Fruit fly (Drosophila melanogaster) whole organism, wandering third instar larva: ENCODE measurements around the gene CG43064.

ENCODE experiments used
- Abd-B ChIP-seq: fragments of >200 bp; optimal IDR thresholded peaks from 2 replicates; lab custom pipeline; 2017; ENCODE audit warnings: missing biosample characterization, missing genetic modification characterization
- CG32264 ChIP-seq: fragments of 200-800 bp; sonication (Bioruptor generic); optimal IDR thresholded peaks from 2 replicates; lab custom pipeline; 2016; ENCODE audit warnings: missing biosample characterization, missing genetic modification characterization
- CG9705 ChIP-seq: fragments of 200-800 bp; sonication (Bioruptor generic); optimal IDR thresholded peaks from 2 replicates; lab custom pipeline; 2018; ENCODE audit warnings: missing biosample characterization, mild to moderate bottlenecking, missing genetic modification characterization
- CrebA ChIP-seq: fragments of 200-800 bp; sonication (Bioruptor generic); optimal IDR thresholded peaks from 2 replicates; lab custom pipeline; 2016; ENCODE audit warnings: missing biosample characterization, mild to moderate bottlenecking, missing genetic modification characterization, borderline replicate concordance
- Dfd ChIP-seq: fragments of >200 bp; optimal IDR thresholded peaks from 2 replicates; lab custom pipeline; 2017; ENCODE audit warnings: missing biosample characterization, missing genetic modification characterization
- Dif ChIP-seq: fragments of 200-275, 200-300 bp; sonication (Bioruptor generic); optimal IDR thresholded peaks from 2 replicates; lab custom pipeline; 2018; ENCODE audit warnings: missing biosample characterization, missing genetic modification characterization; ENCODE audit not compliant: partially characterized antibody
- GATAd ChIP-seq: sonication (Bioruptor generic); optimal IDR thresholded peaks from 2 replicates; lab custom pipeline; 2016; ENCODE audit warnings: missing biosample characterization, missing genetic modification characterization
- HLH106 ChIP-seq: fragments of 200-800 bp; optimal IDR thresholded peaks from 3 replicates; lab custom pipeline; 2019; ENCODE audit warnings: missing biosample characterization, mild to moderate bottlenecking, missing genetic modification characterization, moderate library complexity
- Hr78 ChIP-seq: fragments of >200 bp; optimal IDR thresholded peaks from 2 replicates; lab custom pipeline; 2017; ENCODE audit warnings: missing biosample characterization, missing genetic modification characterization
- Hr83 ChIP-seq: fragments of 200-300 bp; sonication (Bioruptor generic); optimal IDR thresholded peaks from 2 replicates; lab custom pipeline; 2016; ENCODE audit warnings: missing biosample characterization, mild to moderate bottlenecking, missing genetic modification characterization, moderate library complexity; ENCODE audit not compliant: poor library complexity, severe bottlenecking
- Jra ChIP-seq: sonication (Bioruptor generic); optimal IDR thresholded peaks from 2 replicates; lab custom pipeline; 2016; ENCODE audit warnings: missing biosample characterization, missing genetic modification characterization
- Myc ChIP-seq: fragments of >200 bp; optimal IDR thresholded peaks from 2 replicates; lab custom pipeline; 2017
- N ChIP-seq: fragments of >200 bp; optimal IDR thresholded peaks from 2 replicates; lab custom pipeline; 2018; ENCODE audit warnings: missing biosample characterization, missing external identifiers, missing genetic modification characterization
- Rel ChIP-seq, 2 experiments: fragments of 200-800 bp; sonication (Bioruptor generic) in 1 of 2; optimal IDR thresholded peaks; 2 replicates in 1 of 2; 3 replicates in 1 of 2; lab custom pipeline; 2016 to 2019; ENCODE audit warnings: mild to moderate bottlenecking in 2 of 2, missing biosample characterization in 2 of 2, missing genetic modification characterization in 2 of 2, moderate library complexity in 1 of 2
- Sp1 ChIP-seq: fragments of 200-800 bp; sonication (Bioruptor generic); optimal IDR thresholded peaks from 3 replicates; lab custom pipeline; 2019; ENCODE audit warnings: missing biosample characterization, mild to moderate bottlenecking, missing genetic modification characterization, moderate library complexity
- Vsx2 ChIP-seq: fragments of 200-300, 225-300 bp; sonication (Bioruptor generic); optimal IDR thresholded peaks from 2 replicates; lab custom pipeline; 2018; ENCODE audit warnings: missing biosample characterization, missing genetic modification characterization; ENCODE audit not compliant: partially characterized antibody
- br ChIP-seq: fragments of 200-800 bp; sonication (Bioruptor generic); optimal IDR thresholded peaks from 2 replicates; lab custom pipeline; 2016; ENCODE audit warnings: missing biosample characterization, missing genetic modification characterization
- brk ChIP-seq: fragments of 200-800 bp; sonication (Bioruptor generic); optimal IDR thresholded peaks from 2 replicates; lab custom pipeline; 2016; ENCODE audit warnings: missing biosample characterization, mild to moderate bottlenecking, missing genetic modification characterization
- dl ChIP-seq, 2 experiments: fragments of 175-275, 200-275 bp in 1 of 2; fragments of 200-275 bp in 1 of 2; sonication (Bioruptor generic); optimal IDR thresholded peaks; lab custom pipeline; 2018; ENCODE audit warnings: mild to moderate bottlenecking in 2 of 2, missing biosample characterization in 2 of 2, missing genetic modification characterization in 2 of 2, moderate library complexity in 2 of 2; ENCODE audit not compliant: partially characterized antibody in 2 of 2, insufficient read depth in 1 of 2
- dmrt93B ChIP-seq: fragments of 200-800 bp; sonication (Bioruptor generic); optimal IDR thresholded peaks from 2 replicates; lab custom pipeline; 2018; ENCODE audit warnings: missing biosample characterization, mild to moderate bottlenecking, missing genetic modification characterization
- ey ChIP-seq: fragments of 200-800 bp; sonication (Bioruptor generic); optimal IDR thresholded peaks from 2 replicates; lab custom pipeline; 2016; ENCODE audit warnings: missing biosample characterization, missing genetic modification characterization
- fru ChIP-seq: fragments of 200-800 bp; sonication (Bioruptor generic); optimal IDR thresholded peaks from 3 replicates; lab custom pipeline; 2016; ENCODE audit warnings: missing biosample characterization, mild to moderate bottlenecking, missing genetic modification characterization
- h ChIP-seq: fragments of 200-800 bp; sonication (Bioruptor generic); optimal IDR thresholded peaks from 3 replicates; lab custom pipeline; 2016; ENCODE audit warnings: missing biosample characterization, mild to moderate bottlenecking, missing genetic modification characterization
- jim ChIP-seq: fragments of 175-275, 200-325 bp; sonication (Bioruptor generic); optimal IDR thresholded peaks from 2 replicates; lab custom pipeline; 2016; ENCODE audit warnings: missing biosample characterization, mild to moderate bottlenecking, missing genetic modification characterization
- lola ChIP-seq: fragments of >200 bp; optimal IDR thresholded peaks from 2 replicates; lab custom pipeline; 2017; ENCODE audit warnings: missing biosample characterization, missing genetic modification characterization
- psq ChIP-seq: fragments of 200-800 bp; sonication (Bioruptor generic); optimal IDR thresholded peaks from 3 replicates; lab custom pipeline; 2017; ENCODE audit warnings: missing biosample characterization, mild to moderate bottlenecking, missing genetic modification characterization, moderate library complexity
- rgr ChIP-seq: fragments of 200-800 bp; sonication (Bioruptor generic); optimal IDR thresholded peaks from 3 replicates; lab custom pipeline; 2016; ENCODE audit warnings: missing biosample characterization, mild to moderate bottlenecking, missing genetic modification characterization
- sage ChIP-seq: fragments of 200-800 bp; sonication (Bioruptor generic); optimal IDR thresholded peaks from 2 replicates; lab custom pipeline; 2016; ENCODE audit warnings: missing biosample characterization, mild to moderate bottlenecking, missing genetic modification characterization
- tai ChIP-seq: sonication (Bioruptor generic); optimal IDR thresholded peaks from 2 replicates; lab custom pipeline; 2016; ENCODE audit warnings: missing biosample characterization, missing genetic modification characterization
- usp ChIP-seq: fragments of >200 bp; optimal IDR thresholded peaks from 2 replicates; lab custom pipeline; 2017; ENCODE audit warnings: missing biosample characterization, missing genetic modification characterization

CG43064 gene

dm6 chr3L:11832360-11833295 is 3.9 kb downstream of the CG43064 start:
- TF ChIP-seq lola (GFP tag; lab: Kevin White, UChicago) (no peak), Sp1 (GFP tag; lab: Kevin White, UChicago) (no peak)

dm6 chr3L:11831199-11831598 is 5.3 kb downstream of the CG43064 start:
- TF ChIP-seq Dfd (GFP tag; lab: Kevin White, UChicago) (no peak), N (no peak), Jra (GFP tag; lab: Kevin White, UChicago) (no peak), CG9705 (GFP tag; lab: Kevin White, UChicago) (no peak), dmrt93B (GFP tag; lab: Kevin White, UChicago) (no peak), usp (GFP tag; lab: Kevin White, UChicago) (no peak), br (GFP tag; lab: Kevin White, UChicago) (no peak), Rel (GFP tag; optimal IDR thresholded peaks at IDR 0.05; lab: Kevin White, UChicago) (no peak), Rel (tag; optimal IDR thresholded peaks at IDR 0.05; lab: Kevin White, UChicago) (no peak), GATAd (GFP tag; lab: Kevin White, UChicago) (no peak), Vsx2 (GFP tag; lab: Kevin White, UChicago) (no peak), Hr83 (GFP tag; lab: Kevin White, UChicago) (no peak)

dm6 chr3L:11828730-11829129 is 7.8 kb downstream of the CG43064 start, which contains the start of gene CG7264:
Gene CG7264, plus strand, starts transcription at chr3L:11829030.
- TF ChIP-seq N (no peak), rgr (GFP tag; lab: Kevin White, UChicago) (no peak), Rel (GFP tag; optimal IDR thresholded peaks at IDR 0.05; lab: Kevin White, UChicago) (no peak), Rel (tag; optimal IDR thresholded peaks at IDR 0.05; lab: Kevin White, UChicago) (no peak), jim (GFP tag; lab: Kevin White, UChicago) (no peak), fru (GFP tag; lab: Kevin White, UChicago) (no peak), ey (GFP tag; lab: Kevin White, UChicago) (no peak), Abd-B (GFP tag; lab: Kevin White, UChicago) (no peak), CrebA (GFP tag; lab: Kevin White, UChicago) (no peak), lola (GFP tag; lab: Kevin White, UChicago) (no peak), Hr83 (GFP tag; lab: Kevin White, UChicago) (no peak), Jra (GFP tag; lab: Kevin White, UChicago) (no peak), psq (GFP tag; lab: Kevin White, UChicago) (no peak), Dif (GFP tag; lab: Kevin White, UChicago) (no peak), tai (GFP tag; lab: Kevin White, UChicago) (no peak), GATAd (GFP tag; lab: Kevin White, UChicago) (no peak), CG9705 (GFP tag; lab: Kevin White, UChicago) (no peak), dmrt93B (GFP tag; lab: Kevin White, UChicago) (no peak)

- TF ChIP-seq CG32264: no peak
- peak; percentile 11 for TF ChIP-seq rgr (GFP tag; lab: Kevin White, UChicago)
- TF ChIP-seq Sp1 (GFP tag; lab: Kevin White, UChicago): no peak
- no peak for TF ChIP-seq Rel (GFP tag; optimal IDR thresholded peaks at IDR 0.05; lab: Kevin White, UChicago)
- TF ChIP-seq Rel (tag; optimal IDR thresholded peaks at IDR 0.05; lab: Kevin White, UChicago): peak; percentile 12
These were observed 10.9 kb downstream of the CG43064 start, which contains the start of gene CG32095 for dm6 chr3L:11825560-11826153. Gene CG32095, minus strand, starts transcription at chr3L:11825732.

dm6 chr3L:11822446-11823334 is 13.8 kb downstream of the CG43064 start, which contains the start of gene RpL10Ab:
Gene RpL10Ab, plus strand, starts transcription at chr3L:11822851.
- TF ChIP-seq br (GFP tag; lab: Kevin White, UChicago) (peak; percentile 54), h (GFP tag; lab: Kevin White, UChicago) (peak; percentile 67), tai (GFP tag; lab: Kevin White, UChicago) (no peak), Sp1 (GFP tag; lab: Kevin White, UChicago) (peak; percentile 60), jim (GFP tag; lab: Kevin White, UChicago) (no peak), Vsx2 (GFP tag; lab: Kevin White, UChicago) (no peak), brk (GFP tag; lab: Kevin White, UChicago) (no peak), Dif (GFP tag; lab: Kevin White, UChicago) (no peak), Hr78 (GFP tag; lab: Kevin White, UChicago) (no peak), CG32264 (no peak), Myc (lab: Kevin White, UChicago) (peak; percentile 65), Hr83 (GFP tag; lab: Kevin White, UChicago) (peak; percentile 96), GATAd (GFP tag; lab: Kevin White, UChicago) (no peak), dl (GFP tag; optimal IDR thresholded peaks at IDR 0.05; lab: Kevin White, UChicago; ENCODE audit: insufficient read depth in 1 of 2, partially characterized antibody in 2 of 2) (no peak), Rel (GFP tag; optimal IDR thresholded peaks at IDR 0.05; lab: Kevin White, UChicago) (no peak), Rel (tag; optimal IDR thresholded peaks at IDR 0.05; lab: Kevin White, UChicago) (peak; percentile 16), rgr (GFP tag; lab: Kevin White, UChicago) (peak; percentile 73), HLH106 (peak; percentile 47), CrebA (GFP tag; lab: Kevin White, UChicago) (no peak), N (no peak), fru (GFP tag; lab: Kevin White, UChicago) (no peak), sage (GFP tag; lab: Kevin White, UChicago) (peak; percentile 24)
